Worm (Caenorhabditis elegans) whole organism, midembryonic: ENCODE results near the gene nhr-267.

Experiments used
- med-1 ChIP-seq: sonication (generic microtip); optimal IDR thresholded peaks from 2 replicates; lab custom pipeline; 2017; ENCODE audit warnings: missing genetic modification characterization, mild to moderate bottlenecking, missing compliant biosample characterization, antibody characterized with exemption, missing genetic modification reagents; ENCODE audit not compliant: insufficient read depth
- ztf-23 ChIP-seq: fragments of 200-800 bp; sonication (Bioruptor generic); IDR thresholded peaks from 2 replicates; pipeline ENCODE4 v1.3.6; 2022; ENCODE audit warnings: missing genetic modification reagents, missing genetic modification characterization, missing compliant biosample characterization

DNA sequence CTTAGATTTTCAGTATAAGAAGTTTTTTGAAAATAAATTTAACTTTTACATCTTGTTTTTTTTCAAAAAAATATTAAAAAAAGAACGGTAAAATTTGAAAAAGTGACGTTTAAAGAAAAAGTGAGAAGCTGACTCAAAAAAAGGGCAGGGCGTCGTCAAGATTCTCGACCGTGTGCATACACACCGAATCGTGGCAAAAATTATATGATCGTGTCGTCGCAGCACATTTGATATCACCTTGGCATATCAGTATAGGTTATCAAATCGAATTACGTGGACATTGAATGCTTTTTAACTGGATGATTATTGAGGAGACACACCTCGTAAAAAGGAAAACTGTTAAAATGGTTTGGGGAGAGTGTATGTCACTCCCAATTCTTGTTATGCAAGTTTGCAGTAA lies 46.8 kb upstream of the nhr-267 start:
- no peak for TF ChIP-seq ztf-23
- no peak for TF ChIP-seq med-1
